Fruit fly (Drosophila melanogaster): ENCODE results near the gene CG15337.

- TF ChIP-seq EcR (GFP tag; optimal IDR thresholded peaks at IDR 0.05) (no peak), CG32121 (GFP tag; IDR thresholded peaks at IDR 0.05) (no peak)
Measured at dm6 chrX:8128133-8128532, 31.7 kb upstream of the CG15337 start.

All from whole organism, pupa.